Fruit fly (Drosophila melanogaster) whole organism, embryonic: ENCODE data around the gene mRpL4.

Experiments used
- CG10147 ChIP-seq: fragments of 200-800 bp; sonication (Bioruptor generic); optimal IDR thresholded peaks from 2 replicates; lab custom pipeline; 2019; ENCODE audit warnings: missing biosample characterization, mild to moderate bottlenecking, missing genetic modification characterization, moderate library complexity
- CG11723 ChIP-seq: fragments of 200-800 bp; sonication (Bioruptor generic); optimal IDR thresholded peaks from 2 replicates; lab custom pipeline; 2017; ENCODE audit warnings: missing biosample characterization, mild to moderate bottlenecking, missing genetic modification characterization
- CG12769 ChIP-seq: fragments of 200-800 bp; sonication (Bioruptor generic); optimal IDR thresholded peaks from 2 replicates; lab custom pipeline; 2019; ENCODE audit warnings: missing biosample characterization, mild to moderate bottlenecking, missing genetic modification characterization, moderate library complexity
- CG13424 ChIP-seq: fragments of 200-800 bp; sonication (Bioruptor generic); optimal IDR thresholded peaks from 2 replicates; lab custom pipeline; 2019; ENCODE audit warnings: missing biosample characterization, mild to moderate bottlenecking, missing genetic modification characterization, moderate library complexity
- CG15479 ChIP-seq: fragments of 200-800 bp; sonication (Bioruptor generic); optimal IDR thresholded peaks from 3 replicates; lab custom pipeline; 2019; ENCODE audit warnings: missing biosample characterization, mild to moderate bottlenecking, missing genetic modification characterization, moderate library complexity
- CG1602 ChIP-seq: fragments of 200-800 bp; sonication (Bioruptor generic); optimal IDR thresholded peaks from 3 replicates; lab custom pipeline; 2016; ENCODE audit warnings: missing biosample characterization, missing genetic modification characterization
- CG2129 ChIP-seq: fragments of 200-800 bp; sonication (Bioruptor generic); IDR thresholded peaks from 2 replicates; pipeline ENCODE4 v1.3.6; 2022; ENCODE audit warnings: missing biosample characterization, missing genetic modification characterization; ENCODE audit not compliant: partially characterized antibody
- CG2712 ChIP-seq: fragments of 200-800 bp; optimal IDR thresholded peaks from 3 replicates; lab custom pipeline; 2019; ENCODE audit warnings: missing biosample characterization, mild to moderate bottlenecking, missing genetic modification characterization, moderate library complexity
- CG30020 ChIP-seq: fragments of 200-800 bp; optimal IDR thresholded peaks from 2 replicates; lab custom pipeline; 2019; ENCODE audit warnings: missing biosample characterization, mild to moderate bottlenecking, missing genetic modification characterization, moderate library complexity
- CG3065 ChIP-seq: fragments of 200-800 bp; sonication (Bioruptor generic); optimal IDR thresholded peaks from 2 replicates; lab custom pipeline; 2016; ENCODE audit warnings: missing biosample characterization, missing genetic modification characterization
- CG3281 ChIP-seq: fragments of 200-800 bp; sonication (Bioruptor generic); optimal IDR thresholded peaks from 3 replicates; lab custom pipeline; 2017; ENCODE audit warnings: missing biosample characterization, mild to moderate bottlenecking, missing genetic modification characterization
- CG3847 ChIP-seq: fragments of 200-800 bp; sonication (Bioruptor generic); IDR thresholded peaks from 2 replicates; pipeline ENCODE4 v1.3.6; 2022; ENCODE audit warnings: missing biosample characterization, missing genetic modification characterization
- CG4617 ChIP-seq: fragments of 200-800 bp; sonication (Bioruptor generic); optimal IDR thresholded peaks from 3 replicates; lab custom pipeline; 2016; ENCODE audit warnings: missing biosample characterization, missing genetic modification characterization, borderline replicate concordance
- CG5180 ChIP-seq: fragments of 200-800 bp; sonication (Bioruptor generic); optimal IDR thresholded peaks from 3 replicates; lab custom pipeline; 2017; ENCODE audit warnings: missing biosample characterization, missing genetic modification characterization, mild to moderate bottlenecking, moderate library complexity, missing genetic modification reagents
- CG5245 ChIP-seq: fragments of 200-800 bp; sonication (Bioruptor generic); optimal IDR thresholded peaks from 3 replicates; lab custom pipeline; 2016; ENCODE audit warnings: missing biosample characterization, missing genetic modification characterization
- CG9609 ChIP-seq: fragments of 200-800 bp; sonication (Bioruptor generic); optimal IDR thresholded peaks from 3 replicates; lab custom pipeline; 2016; ENCODE audit warnings: missing biosample characterization, missing genetic modification characterization
- CG9727 ChIP-seq: fragments of 200-800 bp; sonication (Bioruptor generic); optimal IDR thresholded peaks from 3 replicates; lab custom pipeline; 2017; ENCODE audit warnings: missing biosample characterization, mild to moderate bottlenecking, missing genetic modification characterization
- Dad ChIP-seq: fragments of 200-800 bp; sonication (Bioruptor generic); optimal IDR thresholded peaks from 3 replicates; lab custom pipeline; 2016; ENCODE audit warnings: missing biosample characterization, missing genetic modification characterization
- Dp ChIP-seq: fragments of 200-800 bp; sonication (Bioruptor generic); optimal IDR thresholded peaks from 2 replicates; lab custom pipeline; 2018; ENCODE audit warnings: missing biosample characterization, mild to moderate bottlenecking, missing genetic modification characterization, moderate library complexity
- ERR ChIP-seq: fragments of 200-800 bp; sonication (Bioruptor generic); optimal IDR thresholded peaks from 2 replicates; lab custom pipeline; 2016; ENCODE audit warnings: missing biosample characterization, missing genetic modification characterization
- Ets97D ChIP-seq: fragments of 200-800 bp; sonication (Bioruptor generic); optimal IDR thresholded peaks from 3 replicates; lab custom pipeline; 2016; ENCODE audit warnings: missing biosample characterization, missing genetic modification characterization
- Gsc ChIP-seq: fragments of 200-800 bp; sonication (Bioruptor generic); IDR thresholded peaks from 2 replicates; pipeline ENCODE4 v1.3.6; 2022; ENCODE audit warnings: missing biosample characterization, missing genetic modification characterization
- Lhr ChIP-seq: fragments of 200-800 bp; sonication (Bioruptor generic); optimal IDR thresholded peaks from 3 replicates; lab custom pipeline; 2017; ENCODE audit warnings: mild to moderate bottlenecking, missing biosample characterization, missing genetic modification reagents, missing genetic modification characterization
- Nf-YA ChIP-seq: fragments of 200-800 bp; sonication (Bioruptor generic); IDR thresholded peaks from 2 replicates; pipeline ENCODE4 v1.3.6; 2022; ENCODE audit warnings: missing biosample characterization, missing genetic modification characterization
- Sry-δ ChIP-seq: fragments of 200-800 bp; sonication (Bioruptor generic); optimal IDR thresholded peaks from 2 replicates; lab custom pipeline; 2016; ENCODE audit warnings: missing biosample characterization, missing genetic modification characterization
- ac ChIP-seq: fragments of 200-800 bp; sonication (Bioruptor generic); optimal IDR thresholded peaks from 3 replicates; lab custom pipeline; 2017; ENCODE audit warnings: missing biosample characterization, mild to moderate bottlenecking, missing genetic modification characterization
- ap ChIP-seq: fragments of 200-800 bp; sonication (Bioruptor generic); IDR thresholded peaks from 2 replicates; pipeline ENCODE4 v1.3.6; 2022; ENCODE audit warnings: missing biosample characterization, missing genetic modification characterization
- ci ChIP-seq: fragments of 200-800 bp; sonication (Bioruptor generic); IDR thresholded peaks from 3 replicates; pipeline ENCODE4 v1.3.6; 2022; ENCODE audit warnings: missing biosample characterization, missing genetic modification characterization
- crol ChIP-seq: fragments of 200-800 bp; sonication (Bioruptor generic); IDR thresholded peaks from 2 replicates; pipeline ENCODE4 v1.3.6; 2022; ENCODE audit warnings: missing biosample characterization, missing genetic modification characterization
- cwo ChIP-seq: fragments of 200-800 bp; sonication (Bioruptor generic); optimal IDR thresholded peaks from 3 replicates; lab custom pipeline; 2017; ENCODE audit warnings: missing biosample characterization, missing genetic modification characterization, mild to moderate bottlenecking, moderate library complexity, missing genetic modification reagents
- ewg ChIP-seq: fragments of 200-800 bp; sonication (Bioruptor generic); optimal IDR thresholded peaks from 3 replicates; lab custom pipeline; 2017; ENCODE audit warnings: mild to moderate bottlenecking, missing biosample characterization, missing genetic modification reagents, missing genetic modification characterization
- gt ChIP-seq: fragments of 200-800 bp; sonication (Bioruptor generic); IDR thresholded peaks from 2 replicates; pipeline ENCODE4 v1.3.6; 2022; ENCODE audit warnings: missing biosample characterization, missing genetic modification characterization
- her ChIP-seq: fragments of 200-800 bp; sonication (Bioruptor generic); optimal IDR thresholded peaks from 2 replicates; lab custom pipeline; 2016; ENCODE audit warnings: missing biosample characterization, missing genetic modification characterization
- jumu ChIP-seq: fragments of 200-800 bp; sonication (Bioruptor generic); optimal IDR thresholded peaks from 3 replicates; lab custom pipeline; 2016; ENCODE audit warnings: missing biosample characterization, missing genetic modification characterization
- klu ChIP-seq: fragments of 200-800 bp; sonication (Bioruptor generic); IDR thresholded peaks from 2 replicates; pipeline ENCODE4 v1.3.6; 2022; ENCODE audit warnings: missing biosample characterization, missing genetic modification characterization
- nerfin-2 ChIP-seq: fragments of 200-800 bp; sonication (Bioruptor generic); IDR thresholded peaks from 2 replicates; pipeline ENCODE4 v1.3.6; 2022; ENCODE audit warnings: missing biosample characterization, missing genetic modification characterization; ENCODE audit not compliant: partially characterized antibody
- odd ChIP-seq: fragments of 200-800 bp; sonication (Bioruptor generic); optimal IDR thresholded peaks from 2 replicates; lab custom pipeline; 2017; ENCODE audit warnings: missing biosample characterization, mild to moderate bottlenecking, missing genetic modification characterization
- pfk ChIP-seq: fragments of 200-800 bp; sonication (Bioruptor generic); optimal IDR thresholded peaks from 2 replicates; lab custom pipeline; 2018; ENCODE audit warnings: missing biosample characterization, mild to moderate bottlenecking, missing genetic modification characterization, moderate library complexity
- pnt ChIP-seq: fragments of 200-800 bp; sonication (Bioruptor generic); optimal IDR thresholded peaks from 3 replicates; lab custom pipeline; 2016; ENCODE audit warnings: missing biosample characterization, missing genetic modification characterization
- pros ChIP-seq: fragments of 200-800 bp; sonication (Bioruptor generic); optimal IDR thresholded peaks from 3 replicates; lab custom pipeline; 2019; ENCODE audit warnings: missing biosample characterization, mild to moderate bottlenecking, missing genetic modification characterization, moderate library complexity
- pum ChIP-seq: fragments of 200-800 bp; sonication (Bioruptor generic); optimal IDR thresholded peaks from 2 replicates; lab custom pipeline; 2016; ENCODE audit warnings: missing biosample characterization, missing genetic modification characterization
- scrt ChIP-seq: fragments of 200-800 bp; sonication (Bioruptor generic); optimal IDR thresholded peaks from 2 replicates; lab custom pipeline; 2018; ENCODE audit warnings: missing biosample characterization, mild to moderate bottlenecking, missing genetic modification characterization, moderate library complexity
- sens ChIP-seq: fragments of 200-800 bp; sonication (Bioruptor generic); peaks from one replicate; lab custom pipeline; 2016; ENCODE audit warnings: missing biosample characterization, missing genetic modification characterization
- sim ChIP-seq: fragments of 200-800 bp; sonication (Bioruptor generic); IDR thresholded peaks from 2 replicates; pipeline ENCODE4 v1.3.6; 2022; ENCODE audit warnings: missing biosample characterization, missing genetic modification characterization
- slp2 ChIP-seq: fragments of 200-800 bp; sonication (Bioruptor generic); optimal IDR thresholded peaks from 2 replicates; lab custom pipeline; 2016; ENCODE audit warnings: missing biosample characterization, missing genetic modification characterization
- ttk ChIP-seq: fragments of 200-800 bp; sonication (Bioruptor generic); IDR thresholded peaks from 2 replicates; pipeline ENCODE4 v2.1.2; 2022; ENCODE audit warnings: missing biosample characterization, missing genetic modification characterization
- tup ChIP-seq: fragments of 200-800 bp; sonication (Bioruptor generic); optimal IDR thresholded peaks from 2 replicates; lab custom pipeline; 2016; ENCODE audit warnings: missing biosample characterization, mild to moderate bottlenecking, missing genetic modification characterization, moderate library complexity
- wdn ChIP-seq: fragments of 200-800 bp; sonication (Bioruptor generic); IDR thresholded peaks from 2 replicates; pipeline ENCODE4 v1.3.6; 2022; ENCODE audit warnings: missing biosample characterization, missing genetic modification characterization
- wek ChIP-seq: fragments of 200-800 bp; sonication (Bioruptor generic); optimal IDR thresholded peaks from 3 replicates; lab custom pipeline; 2018; ENCODE audit warnings: missing biosample characterization, mild to moderate bottlenecking, missing genetic modification characterization, moderate library complexity
- wor ChIP-seq: fragments of 200-800 bp; sonication (Bioruptor generic); IDR thresholded peaks from 2 replicates; pipeline ENCODE4 v1.3.6; 2022; ENCODE audit warnings: missing biosample characterization, missing genetic modification characterization

The mRpL4 gene

DNA sequence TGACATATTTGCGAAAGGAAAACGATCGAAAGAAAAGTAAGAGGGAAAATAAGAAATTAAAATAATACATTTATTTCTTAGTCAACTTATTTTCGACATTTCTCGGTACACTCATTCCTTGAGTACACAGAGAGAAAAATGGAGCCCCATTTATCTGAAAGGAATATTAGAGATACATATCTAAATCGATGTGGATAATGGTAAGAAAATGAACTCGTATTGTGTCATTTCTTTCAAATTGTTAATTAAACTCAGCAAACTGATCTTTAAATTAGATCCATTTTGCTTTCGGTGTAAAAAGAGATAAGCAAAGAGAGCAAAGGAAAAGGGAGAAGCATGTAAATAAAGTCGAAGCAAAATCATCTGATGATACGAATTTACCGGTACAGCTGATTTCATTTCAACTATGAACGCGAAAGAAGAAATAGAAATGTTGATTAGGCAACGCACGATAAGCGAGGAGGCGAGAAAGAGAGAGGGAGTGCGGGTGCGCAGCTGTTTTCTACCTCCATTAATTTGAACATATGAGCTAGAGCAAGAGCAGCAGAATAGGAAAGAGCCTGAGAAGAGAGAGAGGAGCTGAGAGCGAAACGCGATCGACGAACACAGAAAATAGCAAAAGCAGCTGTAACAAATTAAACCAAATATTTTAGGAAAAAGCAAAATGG is 43.1 kb downstream of the mRpL4 start (continued):
- TF ChIP-seq Dp (no peak), CG11723 (peak; percentile 53), crol (GFP tag; lab: Robert Waterston, UW) (no peak), Sry-δ (GFP tag; lab: Kevin White, UChicago) (peak; percentile 20), wor (GFP tag; lab: Robert Waterston, UW) (no peak), ERR (GFP tag; lab: Kevin White, UChicago) (peak; percentile 59), ttk (GFP tag; lab: Robert Waterston, UW) (no peak), tup (GFP tag; lab: Kevin White, UChicago) (peak; percentile 51), Ets97D (GFP tag; lab: Kevin White, UChicago) (peak; percentile 41), CG5180 (GFP tag; lab: Kevin White, UChicago) (peak; percentile 48), CG9609 (GFP tag; lab: Kevin White, UChicago) (peak; percentile 91), sim (GFP tag; lab: Robert Waterston, UW) (no peak), pum (GFP tag; lab: Kevin White, UChicago) (peak; percentile 79), slp2 (GFP tag; lab: Kevin White, UChicago) (peak; percentile 85), CG13424 (tag; lab: Kevin White, UChicago) (peak; percentile 87), her (peak; percentile 87), wdn (GFP tag; lab: Robert Waterston, UW) (no peak), CG15479 (GFP tag; lab: Kevin White, UChicago) (peak; percentile 77), Gsc (GFP tag; lab: Robert Waterston, UW) (no peak), CG30020 (tag; lab: Kevin White, UChicago) (no peak), ci (GFP tag; lab: Robert Waterston, UW) (no peak), CG3065 (peak; percentile 76), CG2129 (GFP tag; lab: Robert Waterston, UW) (no peak), pnt (GFP tag; lab: Kevin White, UChicago) (peak; percentile 87), jumu (GFP tag; lab: Kevin White, UChicago) (peak; percentile 72), CG5245 (GFP tag; lab: Kevin White, UChicago) (peak; percentile 78), ewg (peak; percentile 73), scrt (GFP tag; lab: Kevin White, UChicago) (peak; percentile 80), Dad (GFP tag; lab: Kevin White, UChicago) (peak; percentile 71), CG2712 (peak; percentile 93), CG3847 (GFP tag; lab: Robert Waterston, UW) (no peak), nerfin-2 (GFP tag; lab: Robert Waterston, UW) (no peak), wek (GFP tag; lab: Kevin White, UChicago) (peak; percentile 68), ap (GFP tag; lab: Robert Waterston, UW) (no peak), CG12769 (peak; percentile 92), sens (peak; percentile 98), pfk (GFP tag; lab: Kevin White, UChicago) (peak; percentile 84), gt (GFP tag; lab: Robert Waterston, UW) (no peak), Lhr (GFP tag; lab: Kevin White, UChicago) (peak; percentile 62), Nf-YA (GFP tag; lab: Robert Waterston, UW) (no peak), CG4617 (GFP tag; lab: Kevin White, UChicago) (peak; percentile 61), CG9727 (peak; percentile 77), klu (GFP tag; lab: Robert Waterston, UW) (no peak), cwo (GFP tag; lab: Kevin White, UChicago) (peak; percentile 56), ac (GFP tag; lab: Kevin White, UChicago) (peak; percentile 5), odd (peak; percentile 24), pros (GFP tag; lab: Kevin White, UChicago) (no peak), CG10147 (GFP tag; lab: Kevin White, UChicago) (peak; percentile 85), CG3281 (GFP tag; lab: Kevin White, UChicago) (peak; percentile 87), CG1602 (peak; percentile 86)
